Fruit fly (Drosophila melanogaster) whole organism, prepupa: Measurements from ENCODE around the gene CG42504.

Experiments used
- CG10631 ChIP-seq: fragments of 200-800 bp; sonication (Bioruptor generic); optimal IDR thresholded peaks from 2 replicates; lab custom pipeline; 2016; ENCODE audit warnings: missing biosample characterization, missing genetic modification characterization
- CG10669 ChIP-seq: fragments of 200-800 bp; sonication (Bioruptor generic); optimal IDR thresholded peaks from 3 replicates; lab custom pipeline; 2018; ENCODE audit warnings: missing biosample characterization, mild to moderate bottlenecking, missing genetic modification characterization, moderate library complexity
- CG11294 ChIP-seq: fragments of 200-800 bp; sonication (Bioruptor generic); IDR thresholded peaks from 2 replicates; pipeline ENCODE4 v1.3.6; 2022; ENCODE audit warnings: missing biosample characterization, missing genetic modification characterization
- CG11762 ChIP-seq: fragments of 200-800 bp; sonication (Bioruptor generic); optimal IDR thresholded peaks from 3 replicates; lab custom pipeline; 2016; ENCODE audit warnings: missing biosample characterization, missing genetic modification characterization; ENCODE audit not compliant: insufficient read depth
- CG11902 ChIP-seq: fragments of 200-800 bp; sonication (Bioruptor generic); optimal IDR thresholded peaks from 3 replicates; lab custom pipeline; 2016; ENCODE audit warnings: missing biosample characterization, missing genetic modification characterization
- CG1621 ChIP-seq: fragments of 200-800 bp; sonication (Bioruptor generic); optimal IDR thresholded peaks from 3 replicates; lab custom pipeline; 2018; ENCODE audit warnings: missing biosample characterization, mild to moderate bottlenecking, missing genetic modification characterization
- CG16779 ChIP-seq: fragments of 200-800 bp; sonication (Bioruptor generic); optimal IDR thresholded peaks from 3 replicates; lab custom pipeline; 2017; ENCODE audit warnings: missing biosample characterization, mild to moderate bottlenecking, missing genetic modification characterization
- CG3032 ChIP-seq: fragments of 200-800 bp; optimal IDR thresholded peaks from 2 replicates; lab custom pipeline; 2019; ENCODE audit warnings: missing biosample characterization, mild to moderate bottlenecking, missing genetic modification characterization, moderate library complexity
- CG31627 ChIP-seq: fragments of 200-800 bp; sonication (Bioruptor generic); optimal IDR thresholded peaks from 3 replicates; lab custom pipeline; 2016; ENCODE audit warnings: missing biosample characterization, missing genetic modification characterization
- CG32006 ChIP-seq: fragments of 200-800 bp; sonication (Bioruptor generic); optimal IDR thresholded peaks from 3 replicates; lab custom pipeline; 2017; ENCODE audit warnings: missing biosample characterization, mild to moderate bottlenecking, missing genetic modification characterization
- CG34406 ChIP-seq: fragments of 200-800 bp; sonication (Bioruptor generic); optimal IDR thresholded peaks from 3 replicates; lab custom pipeline; 2016; ENCODE audit warnings: missing biosample characterization, missing genetic modification characterization
- CG3919 ChIP-seq: fragments of 200-800 bp; sonication (Bioruptor generic); optimal IDR thresholded peaks from 3 replicates; lab custom pipeline; 2016; ENCODE audit warnings: missing biosample characterization, missing genetic modification characterization
- CG6163 ChIP-seq: fragments of 200-800 bp; sonication (Bioruptor generic); IDR thresholded peaks from 3 replicates; pipeline ENCODE4 v1.3.6; 2022; ENCODE audit warnings: missing biosample characterization, missing genetic modification characterization
- CG6276 ChIP-seq: fragments of 200-800 bp; sonication (Bioruptor generic); optimal IDR thresholded peaks from 2 replicates; lab custom pipeline; 2017; ENCODE audit warnings: missing biosample characterization, mild to moderate bottlenecking, missing genetic modification characterization
- CG6808 ChIP-seq: fragments of 200-800 bp; sonication (Bioruptor generic); optimal IDR thresholded peaks from 3 replicates; lab custom pipeline; 2017; ENCODE audit warnings: missing biosample characterization, missing genetic modification characterization, mild to moderate bottlenecking, moderate library complexity, missing genetic modification reagents
- CG8119 ChIP-seq: fragments of 200-800 bp; sonication (Bioruptor generic); IDR thresholded peaks from 3 replicates; pipeline ENCODE4 v1.3.6; 2022; ENCODE audit warnings: missing biosample characterization, missing genetic modification characterization
- CG8632 ChIP-seq: fragments of 200-800 bp; sonication (Bioruptor generic); optimal IDR thresholded peaks from 3 replicates; lab custom pipeline; 2016; ENCODE audit warnings: missing biosample characterization, missing genetic modification characterization
- CG9139 ChIP-seq: fragments of 200-800 bp; sonication (Bioruptor generic); optimal IDR thresholded peaks from 3 replicates; lab custom pipeline; 2017; ENCODE audit warnings: missing biosample characterization, mild to moderate bottlenecking, missing genetic modification characterization
- Eip75B ChIP-seq: fragments of 200-800 bp; sonication (Bioruptor generic); optimal IDR thresholded peaks from 3 replicates; lab custom pipeline; 2016; ENCODE audit warnings: missing biosample characterization, missing genetic modification characterization
- Eip78C ChIP-seq: fragments of 200-800 bp; sonication (Bioruptor generic); peaks from one replicate; lab custom pipeline; 2016; ENCODE audit warnings: missing biosample characterization, missing genetic modification characterization
- Eip93F ChIP-seq: fragments of 200-800 bp; sonication (Bioruptor generic); optimal IDR thresholded peaks from 2 replicates; lab custom pipeline; 2016; ENCODE audit warnings: missing biosample characterization, mild to moderate bottlenecking, missing genetic modification characterization
- Ets96B ChIP-seq: fragments of 200-800 bp; optimal IDR thresholded peaks from 2 replicates; lab custom pipeline; 2019; ENCODE audit warnings: missing biosample characterization, mild to moderate bottlenecking, missing genetic modification characterization, moderate library complexity
- Hr38 ChIP-seq: sonication (Bioruptor generic); optimal IDR thresholded peaks from 2 replicates; lab custom pipeline; 2016; ENCODE audit warnings: missing biosample characterization, missing genetic modification characterization
- Hr39 ChIP-seq: fragments of 200-800 bp; sonication (Bioruptor generic); optimal IDR thresholded peaks from 2 replicates; lab custom pipeline; 2016; ENCODE audit warnings: missing biosample characterization, missing genetic modification characterization
- Hr4 ChIP-seq: fragments of 200-800 bp; sonication (Bioruptor generic); optimal IDR thresholded peaks from 3 replicates; lab custom pipeline; 2016; ENCODE audit warnings: missing biosample characterization, missing genetic modification characterization
- Lpt ChIP-seq: fragments of 200-800 bp; sonication (Bioruptor generic); optimal IDR thresholded peaks from 3 replicates; lab custom pipeline; 2016; ENCODE audit warnings: missing biosample characterization, missing genetic modification characterization
- Met ChIP-seq: fragments of 200-800 bp; sonication (Bioruptor generic); optimal IDR thresholded peaks from 3 replicates; lab custom pipeline; 2016; ENCODE audit warnings: missing biosample characterization, missing genetic modification characterization
- Smox ChIP-seq: fragments of 200-800 bp; sonication (Bioruptor generic); optimal IDR thresholded peaks from 3 replicates; lab custom pipeline; 2016; ENCODE audit warnings: missing biosample characterization, missing genetic modification characterization
- Sox102F ChIP-seq: fragments of 200-800 bp; sonication (Bioruptor generic); optimal IDR thresholded peaks from 2 replicates; lab custom pipeline; 2016; ENCODE audit warnings: missing biosample characterization, mild to moderate bottlenecking, missing genetic modification characterization
- Sox14 ChIP-seq: fragments of 200-800 bp; sonication (Bioruptor generic); optimal IDR thresholded peaks from 3 replicates; lab custom pipeline; 2016; ENCODE audit warnings: missing biosample characterization, missing genetic modification characterization
- achi ChIP-seq: fragments of 200-800 bp; sonication (Bioruptor generic); optimal IDR thresholded peaks from 3 replicates; lab custom pipeline; 2016; ENCODE audit warnings: missing biosample characterization, missing genetic modification characterization
- cyc ChIP-seq: fragments of 200-800 bp; sonication (Bioruptor generic); optimal IDR thresholded peaks from 3 replicates; lab custom pipeline; 2016; ENCODE audit warnings: missing biosample characterization, missing genetic modification characterization
- dac ChIP-seq: fragments of 200-800 bp; sonication (Bioruptor generic); optimal IDR thresholded peaks from 2 replicates; lab custom pipeline; 2017; ENCODE audit warnings: missing biosample characterization, mild to moderate bottlenecking, missing genetic modification characterization
- dsx ChIP-seq: fragments of 200-800 bp; optimal IDR thresholded peaks from 3 replicates; lab custom pipeline; 2019; ENCODE audit warnings: missing biosample characterization, mild to moderate bottlenecking, missing genetic modification characterization, moderate library complexity; ENCODE audit not compliant: poor library complexity, severe bottlenecking
- esn ChIP-seq: fragments of 200-800 bp; sonication (Bioruptor generic); optimal IDR thresholded peaks from 2 replicates; lab custom pipeline; 2016; ENCODE audit warnings: missing biosample characterization, mild to moderate bottlenecking, missing genetic modification characterization, moderate library complexity
- fd85E ChIP-seq: fragments of 200-800 bp; sonication (Bioruptor generic); optimal IDR thresholded peaks from 3 replicates; lab custom pipeline; 2016; ENCODE audit warnings: missing biosample characterization, missing genetic modification characterization
- fkh ChIP-seq: fragments of 200-800 bp; sonication (Bioruptor generic); optimal IDR thresholded peaks from 3 replicates; lab custom pipeline; 2017; ENCODE audit warnings: missing biosample characterization, mild to moderate bottlenecking, missing genetic modification characterization, moderate library complexity
- lz ChIP-seq: fragments of 200-800 bp; sonication (Bioruptor generic); optimal IDR thresholded peaks from 3 replicates; lab custom pipeline; 2016; ENCODE audit warnings: missing biosample characterization, missing genetic modification characterization
- net ChIP-seq: fragments of 200-800 bp; sonication (Bioruptor generic); optimal IDR thresholded peaks from 3 replicates; lab custom pipeline; 2016; ENCODE audit warnings: missing biosample characterization, missing genetic modification characterization
- pdm3 ChIP-seq: fragments of 200-800 bp; sonication (Bioruptor generic); optimal IDR thresholded peaks from 3 replicates; lab custom pipeline; 2016; ENCODE audit warnings: missing biosample characterization, missing genetic modification characterization
- salr ChIP-seq, 2 experiments: fragments of 200-800 bp; sonication (Bioruptor generic); optimal IDR thresholded peaks; 3 replicates each; lab custom pipeline; 2016 to 2018; ENCODE audit warnings: missing biosample characterization in 2 of 2, missing genetic modification characterization in 2 of 2, mild to moderate bottlenecking in 1 of 2
- svp ChIP-seq: fragments of 200-800 bp; sonication (Bioruptor generic); peaks from one replicate; lab custom pipeline; 2016; ENCODE audit warnings: missing biosample characterization, missing genetic modification characterization
- topi ChIP-seq: fragments of 200-800 bp; sonication (Bioruptor generic); optimal IDR thresholded peaks from 3 replicates; lab custom pipeline; 2016; ENCODE audit warnings: missing biosample characterization, missing genetic modification characterization
- vri ChIP-seq: fragments of 200-800 bp; sonication (Bioruptor generic); optimal IDR thresholded peaks from 3 replicates; lab custom pipeline; 2016; ENCODE audit warnings: missing biosample characterization, mild to moderate bottlenecking, missing genetic modification characterization

The CG42504 gene

dm6 chr3R:12031657-12032056 lies at the start of gene CG42504, which contains the start of the genes CG31358 and CG42505:
Gene CG42504, minus strand, starts transcription at chr3R:12031757.
Gene CG31358, minus strand, starts transcription at chr3R:12031757.
Gene CG42505, minus strand, starts transcription at chr3R:12031757.
- no peak for TF ChIP-seq Smox (GFP tag; lab: Kevin White, UChicago)
- no peak for TF ChIP-seq CG11902 (GFP tag; lab: Kevin White, UChicago)
- TF ChIP-seq CG31627 = no peak
- no peak for TF ChIP-seq fd85E (GFP tag; lab: Kevin White, UChicago)
- TF ChIP-seq CG8119 (GFP tag; lab: Robert Waterston, UW) = no peak
- no peak for TF ChIP-seq CG3032
- no peak for TF ChIP-seq vri (GFP tag; lab: Kevin White, UChicago)
- no peak for TF ChIP-seq Lpt (GFP tag; lab: Kevin White, UChicago)
- no peak for TF ChIP-seq achi (GFP tag; lab: Kevin White, UChicago)
- no peak for TF ChIP-seq topi (GFP tag; lab: Kevin White, UChicago)
- TF ChIP-seq Ets96B (tag; lab: Kevin White, UChicago) = no peak
- TF ChIP-seq CG32006 = no peak
- no peak for TF ChIP-seq pdm3 (GFP tag; lab: Kevin White, UChicago)
- TF ChIP-seq CG6163 = no peak
- no peak for TF ChIP-seq CG8632 (GFP tag; lab: Kevin White, UChicago)
- no peak for TF ChIP-seq esn (GFP tag; lab: Kevin White, UChicago)
- no peak for TF ChIP-seq CG3919 (GFP tag; lab: Kevin White, UChicago)
- TF ChIP-seq CG6808 (GFP tag; lab: Kevin White, UChicago) = no peak

DNA sequence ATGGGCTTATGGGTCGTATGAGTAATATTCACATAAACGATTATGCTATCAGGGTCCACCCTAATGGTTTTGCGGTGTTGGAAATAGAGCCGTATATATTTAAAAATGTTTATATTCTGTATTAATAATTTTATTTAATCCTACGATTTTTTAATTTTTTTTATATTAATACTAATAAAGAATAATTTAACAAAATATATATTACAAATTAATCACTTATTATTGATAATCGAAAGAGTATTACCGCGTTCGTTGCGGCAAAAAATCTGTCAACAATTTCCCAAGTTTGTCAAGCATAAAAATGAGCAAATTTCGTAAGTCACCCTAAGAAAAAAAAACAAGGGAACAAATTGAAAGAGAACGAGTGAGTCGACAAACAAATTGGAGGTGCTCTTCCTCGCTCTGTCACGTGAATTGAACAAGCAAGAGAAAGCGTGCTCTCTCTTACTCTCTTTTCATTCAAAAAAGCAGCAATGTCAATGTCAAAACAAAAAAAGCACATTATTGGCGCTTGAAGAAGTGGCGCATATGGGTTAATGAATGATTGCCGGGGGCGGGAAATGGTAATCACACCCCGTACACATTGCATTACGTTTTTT lies 48.9 kb upstream of the CG42504 start:
- TF ChIP-seq dsx (GFP tag; lab: Kevin White, UChicago) (no peak), Eip75B (GFP tag; lab: Kevin White, UChicago) (no peak), CG11294 (GFP tag; lab: Robert Waterston, UW) (no peak), CG11902 (GFP tag; lab: Kevin White, UChicago) (no peak), CG16779 (tag; lab: Kevin White, UChicago) (no peak), salr (GFP tag; optimal IDR thresholded peaks at IDR 0.05; lab: Kevin White, UChicago) (no peak), vri (GFP tag; lab: Kevin White, UChicago) (no peak), lz (no peak), Hr38 (GFP tag; lab: Kevin White, UChicago) (no peak), topi (GFP tag; lab: Kevin White, UChicago) (no peak), svp (peak; percentile 63), Eip78C (GFP tag; lab: Kevin White, UChicago) (peak; percentile 36), Ets96B (tag; lab: Kevin White, UChicago) (no peak), net (GFP tag; lab: Kevin White, UChicago) (no peak), CG32006 (no peak), CG34406 (no peak), CG6276 (GFP tag; lab: Kevin White, UChicago) (no peak), CG9139 (GFP tag; lab: Kevin White, UChicago) (no peak), CG6163 (peak; percentile 12; the same call in 1 of the 3 replicates), CG11762 (GFP tag; lab: Kevin White, UChicago) (no peak), Sox14 (no peak), CG1621 (tag; lab: Kevin White, UChicago) (no peak)

dm6 chr3R:12078961-12079360 lies 47.4 kb upstream of the CG42504 start:
- TF ChIP-seq CG16779 (tag; lab: Kevin White, UChicago) = peak; percentile 53
- peak; percentile 68 for TF ChIP-seq Sox102F
- peak; percentile 71 for TF ChIP-seq Met
- peak; percentile 74 for TF ChIP-seq achi (GFP tag; lab: Kevin White, UChicago)
- TF ChIP-seq Hr4 (GFP tag; lab: Kevin White, UChicago) = peak; percentile 41
- TF ChIP-seq CG11902 (GFP tag; lab: Kevin White, UChicago) = peak; percentile 68
- peak; percentile 38 for TF ChIP-seq Hr39
- TF ChIP-seq Hr38 (GFP tag; lab: Kevin White, UChicago) = no peak
- TF ChIP-seq CG31627 = peak; percentile 59
- peak; percentile 85 for TF ChIP-seq svp
- peak; percentile 74 for TF ChIP-seq CG8632 (GFP tag; lab: Kevin White, UChicago)
- peak; percentile 62 for TF ChIP-seq Eip75B (GFP tag; lab: Kevin White, UChicago)
- peak; percentile 77 for TF ChIP-seq CG8119 (GFP tag; lab: Robert Waterston, UW)
- peak; percentile 86 for TF ChIP-seq CG3032
- peak; percentile 79 for TF ChIP-seq CG10669 (GFP tag; lab: Kevin White, UChicago)
- peak; percentile 82 for TF ChIP-seq CG10631 (GFP tag; lab: Kevin White, UChicago)
- peak; percentile 76 for TF ChIP-seq cyc (GFP tag; lab: Kevin White, UChicago)
- no peak for TF ChIP-seq dac
- TF ChIP-seq CG1621 (tag; lab: Kevin White, UChicago) = peak; percentile 59
- TF ChIP-seq lz = peak; percentile 55
- TF ChIP-seq pdm3 (GFP tag; lab: Kevin White, UChicago) = peak; percentile 34
- TF ChIP-seq fkh = no peak
- peak; percentile 21 for TF ChIP-seq Eip93F (GFP tag; lab: Kevin White, UChicago)
- TF ChIP-seq CG9139 (GFP tag; lab: Kevin White, UChicago) = peak; percentile 71
- peak; percentile 79 for TF ChIP-seq dsx (GFP tag; lab: Kevin White, UChicago)
- peak; percentile 21 to 31 for TF ChIP-seq salr (GFP tag; optimal IDR thresholded peaks at IDR 0.05; lab: Kevin White, UChicago)
